Worm (Caenorhabditis elegans): Measurements from ENCODE around the gene C27D8.2.

The C27D8.2 gene

DNA sequence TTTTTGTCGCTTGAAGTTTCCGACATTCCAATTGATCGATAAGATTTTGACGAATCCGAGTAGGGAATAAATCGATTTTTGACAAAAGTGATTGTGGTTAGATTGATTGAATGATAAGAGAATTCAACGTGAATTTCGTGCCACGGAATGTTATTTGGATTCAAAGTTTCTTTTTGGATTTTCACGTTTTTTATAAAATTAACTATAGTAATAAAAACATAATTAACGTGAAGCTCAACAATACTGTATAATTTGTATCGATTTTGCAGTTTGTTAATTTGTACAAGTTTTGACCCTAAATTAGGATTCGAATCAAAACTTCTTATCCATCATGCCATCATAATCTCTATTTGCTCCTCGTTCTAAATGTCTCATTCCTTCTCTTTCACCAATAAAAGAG lies 33.7 kb downstream of the C27D8.2 start, which contains the start of gene C36H8.1:
C36H8.1 (minus strand) TSS at position 101 of the 400 bp plus-strand sequence.
- TF ChIP-seq ztf-11 (tag; optimal IDR thresholded peaks at IDR 0.05) (no peak), mab-5 (tag; optimal IDR thresholded peaks at IDR 0.05) (no peak), sma-9 (GFP tag; optimal IDR thresholded peaks at IDR 0.05) (no peak), sma-9 (tag; optimal IDR thresholded peaks at IDR 0.05) (no peak), unc-55 (GFP tag; optimal IDR thresholded peaks at IDR 0.05) (no peak), unc-39 (tag; optimal IDR thresholded peaks at IDR 0.05) (no peak), ceh-82 (tag; optimal IDR thresholded peaks at IDR 0.05) (no peak), gmeb-1 (tag; optimal IDR thresholded peaks at IDR 0.05) (no peak), elt-1 (tag; optimal IDR thresholded peaks at IDR 0.05) (no peak), snpc-4 (tag; optimal IDR thresholded peaks at IDR 0.05) (no peak)

DNA sequence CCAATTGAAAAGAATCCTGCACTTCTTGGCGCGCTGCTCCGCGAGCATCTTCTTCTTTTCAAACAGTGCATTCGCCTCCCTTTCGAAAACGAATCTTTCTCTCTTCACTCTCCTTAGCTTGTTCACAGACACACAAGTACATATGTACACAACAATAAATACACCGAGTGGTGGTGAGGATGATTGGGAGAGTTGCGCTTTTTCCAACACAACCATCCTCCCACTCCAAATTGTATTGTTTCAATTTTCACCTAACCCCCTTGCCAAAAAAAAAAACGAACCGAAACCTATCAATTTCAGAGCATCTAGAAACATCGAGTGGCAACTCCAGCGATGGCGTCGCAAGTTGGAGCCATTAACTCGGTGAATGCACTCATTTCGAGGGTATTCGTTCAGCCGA lies 35.3 kb downstream of the C27D8.2 start, which contains the start of gene inx-6:
inx-6 (plus strand) TSS at position 301 of the 400 bp plus-strand sequence.
- TF ChIP-seq F13H6.1 (tag; optimal IDR thresholded peaks at IDR 0.05) (no peak), ztf-11 (tag; optimal IDR thresholded peaks at IDR 0.05) (no peak), sma-3 (GFP tag; optimal IDR thresholded peaks at IDR 0.05) (no peak), blmp-1 (tag; optimal IDR thresholded peaks at IDR 0.05; ENCODE audit: insufficient read depth) (no peak), egl-27 (tag; optimal IDR thresholded peaks at IDR 0.05) (no peak), peb-1 (tag; optimal IDR thresholded peaks at IDR 0.05) (no peak), nhr-11 (tag; optimal IDR thresholded peaks at IDR 0.05) (no peak), C34F6.9 (tag; optimal IDR thresholded peaks at IDR 0.05) (no peak), ztf-4 (tag; optimal IDR thresholded peaks at IDR 0.05) (no peak), nhr-12 (tag; optimal IDR thresholded peaks at IDR 0.05) (no peak), nhr-10 (tag; optimal IDR thresholded peaks at IDR 0.05) (no peak), dmd-4 (tag; optimal IDR thresholded peaks at IDR 0.05) (no peak), sem-4 (tag; optimal IDR thresholded peaks at IDR 0.05) (no peak), Y55F3AM.14 (GFP tag; optimal IDR thresholded peaks at IDR 0.05) (no peak), nhr-237 (tag; optimal IDR thresholded peaks at IDR 0.05) (no peak)

DNA sequence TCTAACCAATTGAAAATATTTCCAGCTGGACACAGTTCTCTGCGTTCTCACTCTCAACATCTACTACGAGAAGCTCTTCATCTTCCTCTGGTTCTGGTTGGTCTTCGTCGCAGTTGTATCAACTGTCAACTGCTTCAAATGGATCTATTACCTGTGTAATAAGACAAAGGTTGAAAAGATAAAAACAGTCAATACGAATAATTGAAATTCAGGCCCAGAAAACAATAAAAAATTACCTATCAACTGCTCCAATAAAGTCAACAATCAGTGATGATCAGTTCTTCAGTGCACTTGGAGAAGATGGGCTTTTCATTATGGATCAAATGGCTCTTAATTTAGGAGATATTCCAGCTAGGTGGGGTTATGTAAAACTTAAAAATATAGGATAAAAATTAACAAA lies 37.7 kb downstream of the C27D8.2 start:
- TF ChIP-seq nhr-21 (tag; optimal IDR thresholded peaks at IDR 0.05) (no peak), R02D3.7 (tag; optimal IDR thresholded peaks at IDR 0.05) (no peak), ZK546.5 (tag; optimal IDR thresholded peaks at IDR 0.05) (no peak), dmd-4 (tag; optimal IDR thresholded peaks at IDR 0.05) (no peak), nhr-6 (tag; optimal IDR thresholded peaks at IDR 0.05) (no peak), elt-3 (tag; optimal IDR thresholded peaks at IDR 0.05) (no peak), nhr-12 (tag; optimal IDR thresholded peaks at IDR 0.05) (no peak), snpc-4 (tag; optimal IDR thresholded peaks at IDR 0.05) (no peak), nhr-77 (tag; optimal IDR thresholded peaks at IDR 0.05) (no peak), skn-1 (tag; optimal IDR thresholded peaks at IDR 0.05) (no peak), nhr-11 (tag; optimal IDR thresholded peaks at IDR 0.05) (no peak), sem-4 (tag; optimal IDR thresholded peaks at IDR 0.05) (no peak)

DNA sequence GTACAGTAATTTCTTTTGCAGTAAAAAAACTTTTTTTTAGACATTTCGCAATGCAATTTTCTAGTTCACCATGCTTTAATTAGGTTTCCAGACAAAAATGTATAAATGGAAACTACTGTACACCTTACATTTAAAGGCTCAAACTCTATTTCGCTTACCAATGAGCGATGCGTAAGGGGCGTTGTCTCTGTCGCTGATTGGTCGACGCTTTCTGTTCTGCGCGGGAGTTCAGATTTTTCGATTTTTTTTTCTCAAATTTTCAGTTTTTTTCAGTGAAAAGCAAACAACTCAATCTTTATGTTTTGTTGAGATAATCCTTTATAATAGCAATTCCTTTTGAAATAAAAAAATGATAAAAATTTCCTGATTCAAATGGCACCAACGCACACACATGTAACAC lies 43.2 kb downstream of the C27D8.2 start:
- no peak for TF ChIP-seq ZK546.5 (tag; optimal IDR thresholded peaks at IDR 0.05)
- TF ChIP-seq sem-4 (tag; optimal IDR thresholded peaks at IDR 0.05): no peak
- no peak for TF ChIP-seq C34F6.9 (tag; optimal IDR thresholded peaks at IDR 0.05)
- TF ChIP-seq crh-2 (tag; optimal IDR thresholded peaks at IDR 0.05): no peak
- no peak for TF ChIP-seq F13H6.1 (tag; optimal IDR thresholded peaks at IDR 0.05)
- no peak for TF ChIP-seq lin-39 (tag; optimal IDR thresholded peaks at IDR 0.05)
- TF ChIP-seq nhr-129 (tag; optimal IDR thresholded peaks at IDR 0.05): no peak
- no peak for TF ChIP-seq nhr-23 (tag; optimal IDR thresholded peaks at IDR 0.05)
- TF ChIP-seq ceh-16 (tag; optimal IDR thresholded peaks at IDR 0.05): no peak
- TF ChIP-seq peb-1 (tag; optimal IDR thresholded peaks at IDR 0.05): no peak
- no peak for TF ChIP-seq egl-27 (tag; optimal IDR thresholded peaks at IDR 0.05)
- no peak for TF ChIP-seq lin-13 (GFP tag; optimal IDR thresholded peaks at IDR 0.05)
- TF ChIP-seq ama-1 (optimal IDR thresholded peaks at IDR 0.05): no peak
- no peak for TF ChIP-seq Y55F3AM.14 (GFP tag; optimal IDR thresholded peaks at IDR 0.05)
- TF ChIP-seq zag-1 (tag; optimal IDR thresholded peaks at IDR 0.05): no peak
- no peak for TF ChIP-seq alr-1 (tag; optimal IDR thresholded peaks at IDR 0.05)
- TF ChIP-seq ceh-82 (tag; optimal IDR thresholded peaks at IDR 0.05): no peak
- no peak for TF ChIP-seq nhr-237 (tag; optimal IDR thresholded peaks at IDR 0.05)

All from whole organism, L2 larva.